Fruit fly (Drosophila melanogaster): ENCODE data around the gene naz.

Gene naz

DNA sequence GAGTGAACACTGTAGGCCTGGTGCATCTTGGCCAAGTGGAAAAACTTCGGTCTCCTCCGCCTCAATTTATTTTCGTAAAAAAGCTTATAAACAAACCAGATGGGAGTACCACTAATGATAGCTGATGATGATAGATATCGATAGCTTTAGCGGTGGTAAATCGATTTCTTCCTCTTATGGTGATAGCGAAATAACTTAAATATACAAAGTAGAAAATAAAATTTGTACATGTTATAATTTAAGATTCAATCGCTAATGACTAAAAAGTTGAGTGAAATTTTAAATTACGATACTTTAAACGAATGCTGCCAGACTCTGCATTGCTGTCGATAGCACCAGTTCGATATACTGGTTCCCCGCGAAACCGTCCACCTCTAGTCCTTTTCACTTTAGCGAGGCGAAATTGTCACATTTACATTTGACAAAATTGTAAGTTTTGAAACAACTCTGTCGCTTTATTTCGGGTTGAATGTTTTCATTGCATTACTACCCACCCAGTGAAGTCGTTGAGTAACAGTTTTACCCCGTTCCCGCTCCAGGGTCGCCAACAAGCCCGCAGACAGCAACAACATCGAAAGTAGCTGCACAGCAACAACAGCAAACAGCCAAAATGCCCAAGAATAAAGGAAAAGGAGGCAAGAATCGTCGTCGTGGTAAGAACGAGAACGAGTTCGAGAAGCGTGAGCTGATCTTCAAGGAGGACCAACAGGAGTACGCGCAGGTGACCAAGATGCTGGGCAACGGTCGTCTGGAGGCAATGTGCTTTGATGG, 54.2 kb downstream of the naz start, which contains the start of the genes Vps39 and eIF1A (continued):
- peak; percentile 67 for TF ChIP-seq CG2712 (tag; optimal IDR thresholded peaks at IDR 0.05)
- no peak for TF ChIP-seq sima (GFP tag; optimal IDR thresholded peaks at IDR 0.05)
- TF ChIP-seq Deaf1 (tag; optimal IDR thresholded peaks at IDR 0.05): peak; percentile 1
- TF ChIP-seq tin (GFP tag; optimal IDR thresholded peaks at IDR 0.05): peak; percentile 31
- no peak for TF ChIP-seq CG17802 (tag; optimal IDR thresholded peaks at IDR 0.05)
- no peak for TF ChIP-seq CG7271 (tag; optimal IDR thresholded peaks at IDR 0.05)
- TF ChIP-seq HLH4C (GFP tag; IDR thresholded peaks at IDR 0.05; ENCODE audit: partially characterized antibody): peak; percentile 93
- peak; percentile 57 for TF ChIP-seq CG30020 (tag; optimal IDR thresholded peaks at IDR 0.05)
- TF ChIP-seq nom (GFP tag; optimal IDR thresholded peaks at IDR 0.05): no peak
- TF ChIP-seq CG6272 (GFP tag; IDR thresholded peaks at IDR 0.05): peak; percentile 36; the same call in 1 of the 2 replicates
- peak in 1 of 2 experiments; percentile 23 for TF ChIP-seq chif (GFP tag; optimal IDR thresholded peaks at IDR 0.05)
- no peak for TF ChIP-seq Lim3 (GFP tag; IDR thresholded peaks at IDR 0.05)
- 0 out of 2 replicates have a peak, but pooled peaks have one; percentile 9 for TF ChIP-seq CG32767 (GFP tag; IDR thresholded peaks at IDR 0.05)
- no peak for TF ChIP-seq corto (GFP tag; optimal IDR thresholded peaks at IDR 0.05)
- no peak for TF ChIP-seq CG7839 (tag; optimal IDR thresholded peaks at IDR 0.05)
- TF ChIP-seq zfh2 (GFP tag; optimal IDR thresholded peaks at IDR 0.05): peak; percentile 15
- no peak for TF ChIP-seq dan (GFP tag; IDR thresholded peaks at IDR 0.05)
- TF ChIP-seq Ada2b (GFP tag; IDR thresholded peaks at IDR 0.05): no peak
- no peak for TF ChIP-seq CG8281 (tag; optimal IDR thresholded peaks at IDR 0.05)
- no peak for TF ChIP-seq btn (GFP tag; optimal IDR thresholded peaks at IDR 0.05)
- TF ChIP-seq CG3995 (GFP tag; optimal IDR thresholded peaks at IDR 0.05): peak; percentile 53
- TF ChIP-seq Trl (optimal IDR thresholded peaks at IDR 0.05): no peak
- TF ChIP-seq Trl (GFP tag; optimal IDR thresholded peaks at IDR 0.05): peak; percentile 29
- TF ChIP-seq CG15601 (tag; optimal IDR thresholded peaks at IDR 0.05): no peak
- no peak for TF ChIP-seq klu (GFP tag; IDR thresholded peaks at IDR 0.05)
- no peak for TF ChIP-seq onecut (GFP tag; IDR thresholded peaks at IDR 0.05)
- no peak for TF ChIP-seq Dip2 (GFP tag; IDR thresholded peaks at IDR 0.05)
- TF ChIP-seq CG17829 (tag; optimal IDR thresholded peaks at IDR 0.05): peak; percentile 57
- TF ChIP-seq lov (optimal IDR thresholded peaks at IDR 0.05): no peak
- no peak for TF ChIP-seq lov (GFP tag; IDR thresholded peaks at IDR 0.05)
- no peak for TF ChIP-seq bowl (GFP tag; IDR thresholded peaks at IDR 0.05)
- no peak for TF ChIP-seq CG16815 (GFP tag; optimal IDR thresholded peaks at IDR 0.05)
- peak; percentile 89 for TF ChIP-seq vnd (GFP tag; IDR thresholded peaks at IDR 0.05; ENCODE audit: partially characterized antibody)
- peak; percentile 56 for TF ChIP-seq slbo (GFP tag; IDR thresholded peaks at IDR 0.05)
- TF ChIP-seq CG11085 (GFP tag; IDR thresholded peaks at IDR 0.05): no peak
- TF ChIP-seq Fer3 (tag; optimal IDR thresholded peaks at IDR 0.05): no peak
- no peak for TF ChIP-seq HHEX (GFP tag; optimal IDR thresholded peaks at IDR 0.05)
- peak; percentile 93 for TF ChIP-seq CG13287 (GFP tag; IDR thresholded peaks at IDR 0.05; ENCODE audit: partially characterized antibody)
- TF ChIP-seq CG12299 (tag; optimal IDR thresholded peaks at IDR 0.05): no peak
- peak; percentile 48 for TF ChIP-seq YL-1 (GFP tag; optimal IDR thresholded peaks at IDR 0.05)
- TF ChIP-seq CG2202 (tag; optimal IDR thresholded peaks at IDR 0.05): peak; percentile 17
- TF ChIP-seq CG13894 (tag; optimal IDR thresholded peaks at IDR 0.05): no peak
- peak; percentile 10 for TF ChIP-seq az2 (GFP tag; optimal IDR thresholded peaks at IDR 0.05)
- no peak for TF ChIP-seq CG32772 (GFP tag; IDR thresholded peaks at IDR 0.05)
- no peak for TF ChIP-seq CG11696 (GFP tag; IDR thresholded peaks at IDR 0.05)
- no peak for TF ChIP-seq CG4730 (GFP tag; IDR thresholded peaks at IDR 0.05)
- no peak for TF ChIP-seq fd64A (GFP tag; optimal IDR thresholded peaks at IDR 0.05)
- no peak for TF ChIP-seq Kr (GFP tag; optimal IDR thresholded peaks at IDR 0.05)
- TF ChIP-seq CG15479 (GFP tag; optimal IDR thresholded peaks at IDR 0.05): no peak
- peak; percentile 36 for TF ChIP-seq CG13424 (tag; optimal IDR thresholded peaks at IDR 0.05)

Data from whole organism, embryonic.